Fruit fly (Drosophila melanogaster) whole organism, adult: Measurements from ENCODE around the gene TFAM.
A peak's percentile ranks its signal among the peaks of the same experiment; 100 is the strongest.

ENCODE experiments used
- CG11617 ChIP-seq: fragments of 200-800 bp; sonication (Bioruptor generic); optimal IDR thresholded peaks from 2 replicates; lab custom pipeline; 2017; ENCODE audit warnings: mild to moderate bottlenecking, missing biosample characterization, missing genetic modification reagents, missing genetic modification characterization
- CG14711 ChIP-seq: fragments of 200-800 bp; sonication (Bioruptor generic); optimal IDR thresholded peaks from 2 replicates; lab custom pipeline; 2018; ENCODE audit warnings: missing biosample characterization, mild to moderate bottlenecking, missing genetic modification characterization, moderate library complexity
- CG1620 ChIP-seq: fragments of 200-800 bp; sonication (Bioruptor generic); optimal IDR thresholded peaks from 2 replicates; lab custom pipeline; 2016; ENCODE audit warnings: missing biosample characterization, missing genetic modification characterization
- CG33017 ChIP-seq: fragments of 200-800 bp; sonication (Bioruptor generic); optimal IDR thresholded peaks from 2 replicates; lab custom pipeline; 2018; ENCODE audit warnings: missing biosample characterization, mild to moderate bottlenecking, missing genetic modification characterization, moderate library complexity
- CG5204 ChIP-seq: fragments of 200-800 bp; sonication (Bioruptor generic); optimal IDR thresholded peaks from 2 replicates; lab custom pipeline; 2016; ENCODE audit warnings: missing biosample characterization, missing genetic modification characterization
- CG7101 ChIP-seq: fragments of 200-800 bp; sonication (Bioruptor generic); optimal IDR thresholded peaks from 2 replicates; lab custom pipeline; 2018; ENCODE audit warnings: missing biosample characterization, mild to moderate bottlenecking, missing genetic modification characterization, moderate library complexity
- Hr96 ChIP-seq: fragments of 200-800 bp; sonication (Bioruptor generic); optimal IDR thresholded peaks from 2 replicates; lab custom pipeline; 2016; ENCODE audit warnings: missing biosample characterization, missing genetic modification characterization
- cnc ChIP-seq, 2 experiments: fragments of >200 bp; optimal IDR thresholded peaks; 2 replicates each; lab custom pipeline; 2017
- ovo ChIP-seq: fragments of 200-800 bp; sonication (Bioruptor generic); optimal IDR thresholded peaks from 2 replicates; lab custom pipeline; 2016; ENCODE audit warnings: missing biosample characterization, missing genetic modification characterization
- tj ChIP-seq: fragments of 200-800 bp; sonication (Bioruptor generic); optimal IDR thresholded peaks from 3 replicates; lab custom pipeline; 2017; ENCODE audit warnings: missing biosample characterization, mild to moderate bottlenecking, missing genetic modification characterization, moderate library complexity
- toe ChIP-seq: fragments of 200-800 bp; sonication (Bioruptor generic); optimal IDR thresholded peaks from 2 replicates; lab custom pipeline; 2016; ENCODE audit warnings: missing biosample characterization, missing genetic modification characterization

dm6 chr3R:20576789-20577188, at the start of gene TFAM, which contains the start of gene CG5412:
- TF ChIP-seq toe (GFP tag; lab: Kevin White, UChicago) (no peak), CG7101 (tag; lab: Kevin White, UChicago) (no peak), tj (GFP tag; lab: Kevin White, UChicago) (no peak), ovo (no peak), Hr96 (GFP tag; lab: Kevin White, UChicago) (no peak), CG11617 (no peak), CG1620 (GFP tag; lab: Kevin White, UChicago) (peak; percentile 15), CG14711 (tag; lab: Kevin White, UChicago) (no peak), CG5204 (GFP tag; lab: Kevin White, UChicago) (no peak), cnc (optimal IDR thresholded peaks at IDR 0.05; lab: Kevin White, UChicago) (no peak), CG33017 (no peak)
